Worm (Caenorhabditis elegans) whole organism, L4 larva: ENCODE data around the gene R11D1.4.

ENCODE experiments used
- F26F4.8 ChIP-seq: fragments of 200-800 bp; sonication (Bioruptor generic); conservative IDR thresholded peaks from 2 replicates; pipeline ENCODE4 v1.3.6; 2022; ENCODE audit warnings: missing genetic modification characterization, missing compliant biosample characterization
- F37D6.2 ChIP-seq: sonication (generic microtip); optimal IDR thresholded peaks from 2 replicates; lab custom pipeline; 2016; ENCODE audit warnings: mild to moderate bottlenecking, missing genetic modification characterization, missing compliant biosample characterization
- F49E8.2 ChIP-seq: sonication (generic microtip); optimal IDR thresholded peaks from 2 replicates; lab custom pipeline; 2016; ENCODE audit warnings: missing compliant biosample characterization, mild to moderate bottlenecking, missing genetic modification characterization, borderline replicate concordance
- Y105C5A.15 ChIP-seq: fragments of 200-800 bp; sonication (Bioruptor generic); IDR thresholded peaks from 2 replicates; pipeline ENCODE4 v1.3.6; 2022; ENCODE audit warnings: missing genetic modification characterization, missing compliant biosample characterization
- ZK337.2 ChIP-seq: fragments of 200-800 bp; sonication (Bioruptor generic); IDR thresholded peaks from 2 replicates; pipeline ENCODE4 v1.3.6; 2022; ENCODE audit warnings: missing genetic modification reagents, missing genetic modification characterization, missing compliant biosample characterization
- ZK546.5 ChIP-seq, 2 experiments: sonication (generic microtip); optimal IDR thresholded peaks; 2 replicates each; lab custom pipeline; 2017; ENCODE audit warnings: missing biosample characterization in 2 of 2, missing genetic modification characterization in 2 of 2
- attf-4 ChIP-seq: sonication (generic microtip); optimal IDR thresholded peaks from 3 replicates; lab custom pipeline; 2017; ENCODE audit warnings: missing biosample characterization, missing genetic modification characterization
- ceh-20 ChIP-seq: fragments of 200-800 bp; sonication (Bioruptor generic); IDR thresholded peaks from 2 replicates; pipeline ENCODE4 v1.3.6; 2022; ENCODE audit warnings: missing genetic modification reagents, missing genetic modification characterization, missing compliant biosample characterization
- ceh-32 ChIP-seq: sonication (generic microtip); optimal IDR thresholded peaks from 2 replicates; lab custom pipeline; 2016; ENCODE audit warnings: mild to moderate bottlenecking, missing genetic modification characterization, missing compliant biosample characterization; ENCODE audit not compliant: poor library complexity
- ceh-44 ChIP-seq: fragments of 200-800 bp; sonication (Bioruptor generic); IDR thresholded peaks from 2 replicates; pipeline ENCODE4 v1.3.6; 2022; ENCODE audit warnings: missing genetic modification reagents, missing genetic modification characterization, missing compliant biosample characterization
- ceh-62 ChIP-seq: sonication (generic microtip); optimal IDR thresholded peaks from 2 replicates; lab custom pipeline; 2017; ENCODE audit warnings: missing biosample characterization, missing genetic modification characterization
- ceh-82 ChIP-seq: sonication (generic microtip); optimal IDR thresholded peaks from 2 replicates; lab custom pipeline; 2017; ENCODE audit warnings: missing biosample characterization, missing genetic modification characterization
- ces-1 ChIP-seq: fragments of 150-350 bp; sonication (generic microtip); optimal IDR thresholded peaks from 4 replicates; lab custom pipeline; 2014; ENCODE audit warnings: missing biosample characterization, missing genetic modification reagents, missing genetic modification characterization
- daf-16 ChIP-seq, 3 experiments: sonication (generic microtip); optimal IDR thresholded peaks; 2 replicates each; lab custom pipeline; 2016 to 2017; ENCODE audit warnings: missing genetic modification characterization in 3 of 3, missing genetic modification reagents in 3 of 3, mild to moderate bottlenecking in 2 of 3, missing compliant biosample characterization in 2 of 3, missing biosample characterization in 1 of 3, moderate library complexity in 1 of 3
- daf-8 ChIP-seq: fragments of 200-800 bp; sonication (Bioruptor generic); IDR thresholded peaks from 2 replicates; pipeline ENCODE4 v1.3.6; 2022; ENCODE audit warnings: missing genetic modification characterization, missing compliant biosample characterization
- dmd-6 ChIP-seq: fragments of 200-800 bp; sonication (Bioruptor generic); IDR thresholded peaks from 2 replicates; pipeline ENCODE4 v1.3.6; 2022; ENCODE audit warnings: missing genetic modification reagents, missing genetic modification characterization, missing compliant biosample characterization
- dmd-8 ChIP-seq: fragments of 200-800 bp; sonication (Bioruptor generic); IDR thresholded peaks from 2 replicates; pipeline ENCODE4 v1.3.6; 2022; ENCODE audit warnings: missing genetic modification characterization, missing compliant biosample characterization
- fkh-10 ChIP-seq: fragments of 150-350 bp; optimal IDR thresholded peaks from 2 replicates; lab custom pipeline; 2014; ENCODE audit warnings: missing biosample characterization, missing genetic modification reagents, missing genetic modification characterization
- fos-1 ChIP-seq: fragments of 150-350 bp; optimal IDR thresholded peaks from 2 replicates; lab custom pipeline; 2014; ENCODE audit warnings: missing biosample characterization, missing genetic modification characterization
- hlh-11 ChIP-seq: fragments of 200-800 bp; sonication (Bioruptor generic); optimal IDR thresholded peaks from 2 replicates; lab custom pipeline; 2018; ENCODE audit warnings: mild to moderate bottlenecking, missing genetic modification characterization, missing compliant biosample characterization
- hmg-1.1 ChIP-seq: fragments of 200-800 bp; sonication (Bioruptor generic); IDR thresholded peaks from 2 replicates; pipeline ENCODE4 v1.3.6; 2022; ENCODE audit warnings: missing genetic modification reagents, missing genetic modification characterization, missing compliant biosample characterization
- jun-1 ChIP-seq: fragments of 150-350 bp; optimal IDR thresholded peaks from 2 replicates; lab custom pipeline; 2014; ENCODE audit warnings: missing biosample characterization, missing genetic modification reagents, missing genetic modification characterization
- lim-7 ChIP-seq: fragments of 200-800 bp; sonication (Bioruptor generic); IDR thresholded peaks from 2 replicates; pipeline ENCODE4 v1.3.6; 2022; ENCODE audit warnings: missing genetic modification characterization, missing compliant biosample characterization
- lin-1 ChIP-seq: fragments of 200-800 bp; sonication (Bioruptor generic); IDR thresholded peaks from 2 replicates; pipeline ENCODE4 v1.3.6; 2022; ENCODE audit warnings: missing genetic modification reagents, missing genetic modification characterization, missing compliant biosample characterization
- lin-39 ChIP-seq: fragments of 150-350 bp; optimal IDR thresholded peaks from 2 replicates; lab custom pipeline; 2014; ENCODE audit warnings: missing biosample characterization, missing genetic modification reagents, missing genetic modification characterization
- lsy-2 ChIP-seq, 2 experiments: fragments of 150-350 bp in 1 of 2; sonication (generic microtip) in 1 of 2; optimal IDR thresholded peaks; 2 replicates each; lab custom pipeline; 2014 to 2017; ENCODE audit warnings: missing biosample characterization in 2 of 2, missing genetic modification characterization in 2 of 2
- madf-5 ChIP-seq, 2 experiments: fragments of 200-800 bp; sonication (Bioruptor generic); IDR thresholded peaks; 2 replicates each; pipeline ENCODE4 v1.3.6; 2022; ENCODE audit warnings: missing compliant biosample characterization in 2 of 2, missing genetic modification characterization in 2 of 2
- mep-1 ChIP-seq: fragments of 150-350 bp; sonication (generic microtip); optimal IDR thresholded peaks from 3 replicates; lab custom pipeline; 2014; ENCODE audit warnings: missing biosample characterization, missing genetic modification characterization
- mxl-2 ChIP-seq: fragments of 200-800 bp; sonication (Bioruptor generic); conservative IDR thresholded peaks from 2 replicates; pipeline ENCODE4 v1.3.6; 2022; ENCODE audit warnings: missing genetic modification reagents, missing genetic modification characterization, missing compliant biosample characterization
- mxl-3 ChIP-seq: fragments of 200-800 bp; sonication (Bioruptor generic); optimal IDR thresholded peaks from 2 replicates; lab custom pipeline; 2018; ENCODE audit warnings: mild to moderate bottlenecking, missing genetic modification characterization, missing compliant biosample characterization
- nhr-111 ChIP-seq: fragments of 200-800 bp; sonication (Bioruptor generic); optimal IDR thresholded peaks from 2 replicates; lab custom pipeline; 2018; ENCODE audit warnings: mild to moderate bottlenecking, missing genetic modification characterization, missing compliant biosample characterization
- nhr-237 ChIP-seq: sonication (generic microtip); optimal IDR thresholded peaks from 2 replicates; lab custom pipeline; 2017; ENCODE audit warnings: missing biosample characterization, missing genetic modification characterization
- nhr-28 ChIP-seq: fragments of 150-350 bp; optimal IDR thresholded peaks from 2 replicates; lab custom pipeline; 2014; ENCODE audit warnings: missing biosample characterization, missing genetic modification characterization
- nhr-48 ChIP-seq: sonication (generic microtip); optimal IDR thresholded peaks from 2 replicates; lab custom pipeline; 2016; ENCODE audit warnings: mild to moderate bottlenecking, missing genetic modification characterization, missing compliant biosample characterization
- nhr-6 ChIP-seq: fragments of 150-350 bp; optimal IDR thresholded peaks from 2 replicates; lab custom pipeline; 2014; ENCODE audit warnings: missing biosample characterization, missing genetic modification characterization
- php-3 ChIP-seq: fragments of 200-800 bp; sonication (Bioruptor generic); IDR thresholded peaks from 2 replicates; pipeline ENCODE4 v1.3.6; 2022; ENCODE audit warnings: missing genetic modification reagents, missing genetic modification characterization, missing compliant biosample characterization
- pqm-1 ChIP-seq: sonication (generic microtip); optimal IDR thresholded peaks from 2 replicates; lab custom pipeline; 2017; ENCODE audit warnings: missing biosample characterization, missing genetic modification characterization
- rbr-2 ChIP-seq: sonication (generic microtip); optimal IDR thresholded peaks from 2 replicates; lab custom pipeline; 2016; ENCODE audit warnings: missing genotype, missing genetic modification characterization, missing compliant biosample characterization
- sdz-12 ChIP-seq: fragments of 200-800 bp; sonication (Bioruptor generic); optimal IDR thresholded peaks from 2 replicates; lab custom pipeline; 2018; ENCODE audit warnings: mild to moderate bottlenecking, missing genetic modification characterization, missing compliant biosample characterization
- set-16 ChIP-seq: fragments of 200-800 bp; sonication (Bioruptor generic); IDR thresholded peaks from 2 replicates; pipeline ENCODE4 v1.3.6; 2022; ENCODE audit warnings: missing genetic modification reagents, missing genetic modification characterization, missing compliant biosample characterization
- spr-1 ChIP-seq: sonication (generic microtip); optimal IDR thresholded peaks from 2 replicates; lab custom pipeline; 2016; ENCODE audit warnings: mild to moderate bottlenecking, missing genetic modification characterization, missing compliant biosample characterization
- tag-97 ChIP-seq: fragments of 200-800 bp; sonication (Bioruptor generic); IDR thresholded peaks from 2 replicates; pipeline ENCODE4 v1.3.6; 2022; ENCODE audit warnings: missing genetic modification characterization, missing compliant biosample characterization
- tra-1 ChIP-seq: fragments of 200-800 bp; sonication (Bioruptor generic); IDR thresholded peaks from 2 replicates; pipeline ENCODE4 v1.3.6; 2022; ENCODE audit warnings: missing genetic modification reagents, missing genetic modification characterization, missing compliant biosample characterization
- unc-130 ChIP-seq: sonication (generic microtip); optimal IDR thresholded peaks from 2 replicates; lab custom pipeline; 2016; ENCODE audit warnings: missing genetic modification reagents, missing genetic modification characterization, missing compliant biosample characterization
- unc-39 ChIP-seq: sonication (generic microtip); optimal IDR thresholded peaks from 2 replicates; lab custom pipeline; 2017; ENCODE audit warnings: missing biosample characterization, missing genetic modification characterization
- unc-62 ChIP-seq, 3 experiments: fragments of 150-350 bp in 1 of 3; sonication (generic microtip); optimal IDR thresholded peaks in 2 of 3; peaks in 1 of 3; 1 replicate in 1 of 3; 2 replicates in 2 of 3; lab custom pipeline; 2014 to 2017; ENCODE audit warnings: missing biosample characterization in 3 of 3, missing genetic modification characterization in 3 of 3, missing genetic modification reagents in 3 of 3, missing genotype in 1 of 3
- zfp-2 ChIP-seq: sonication (generic microtip); optimal IDR thresholded peaks from 2 replicates; lab custom pipeline; 2016; ENCODE audit warnings: mild to moderate bottlenecking, missing genetic modification characterization, missing compliant biosample characterization
- ztf-11 ChIP-seq: fragments of 150-350 bp; optimal IDR thresholded peaks from 2 replicates; lab custom pipeline; 2014; ENCODE audit warnings: missing biosample characterization, missing genetic modification characterization
- ztf-7 ChIP-seq: fragments of 150-350 bp; optimal IDR thresholded peaks from 2 replicates; lab custom pipeline; 2014; ENCODE audit warnings: missing biosample characterization, missing genetic modification characterization

Gene R11D1.4

DNA sequence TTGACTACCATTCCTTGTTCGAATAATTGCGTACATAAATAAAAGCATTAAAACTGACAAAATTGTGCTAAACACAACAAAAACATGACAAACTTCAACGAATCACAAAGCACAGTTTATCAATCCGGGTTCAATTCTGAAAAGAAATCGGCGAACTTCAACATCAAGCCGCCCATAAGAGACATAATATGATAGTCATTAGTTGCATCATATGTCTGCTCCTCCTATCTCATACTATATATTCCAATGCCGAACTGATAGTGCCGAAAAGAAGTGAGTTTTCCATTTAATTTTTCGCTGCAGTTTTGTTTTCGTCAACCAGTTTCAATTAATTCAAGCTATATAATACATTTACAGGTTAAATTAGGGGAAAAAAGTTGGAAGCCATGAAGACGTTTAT, 27.7 kb upstream of the R11D1.4 start, which contains the start of gene hrg-7 (continued):
- TF ChIP-seq nhr-237 (tag; lab: Kevin White, UChicago), result no peak
- no peak for TF ChIP-seq Y105C5A.15 (GFP tag; lab: Robert Waterston, UW)
- no peak for TF ChIP-seq rbr-2
- no peak for TF ChIP-seq tra-1 (GFP tag; lab: Robert Waterston, UW)
- no peak for TF ChIP-seq ceh-82 (tag; lab: Kevin White, UChicago)
- TF ChIP-seq daf-8 (GFP tag; lab: Robert Waterston, UW), result no peak
- no peak for TF ChIP-seq ZK337.2 (GFP tag; lab: Robert Waterston, UW)
- TF ChIP-seq ceh-20 (GFP tag; lab: Robert Waterston, UW), result no peak
- TF ChIP-seq ztf-11 (tag; lab: Kevin White, UChicago), result no peak
- no peak for TF ChIP-seq jun-1
- no peak for TF ChIP-seq mxl-2
- no peak for TF ChIP-seq ceh-32
- TF ChIP-seq daf-16 (GFP tag; optimal IDR thresholded peaks at IDR 0.05; lab: Kevin White, UChicago), result no peak
- TF ChIP-seq daf-16 (tag; optimal IDR thresholded peaks at IDR 0.05; lab: Kevin White, UChicago), result peak; percentile 63
- no peak for TF ChIP-seq set-16 (GFP tag; lab: Robert Waterston, UW)
- no peak for TF ChIP-seq ceh-62
- no peak for TF ChIP-seq ces-1 (GFP tag; lab: Kevin White, UChicago)
- no peak for TF ChIP-seq mxl-3 (GFP tag; lab: Kevin White, UChicago)
- no peak for TF ChIP-seq nhr-48 (tag; lab: Kevin White, UChicago)
- TF ChIP-seq lin-1 (GFP tag; lab: Robert Waterston, UW), result no peak
- TF ChIP-seq lsy-2 (tag; optimal IDR thresholded peaks at IDR 0.05; lab: Kevin White, UChicago), result peak in 1 of 2 experiments; percentile 10
- TF ChIP-seq hlh-11, result peak; percentile 51
- TF ChIP-seq ZK546.5 (tag; optimal IDR thresholded peaks at IDR 0.05; lab: Kevin White, UChicago), result no peak
- TF ChIP-seq ceh-44, result no peak
- no peak for TF ChIP-seq madf-5 (GFP tag; IDR thresholded peaks at IDR 0.05; lab: Robert Waterston, UW)
- peak; percentile 39; the same call in 1 of the 2 replicates for TF ChIP-seq dmd-6
- no peak for TF ChIP-seq nhr-111 (GFP tag; lab: Kevin White, UChicago)
- peak; percentile 10 for TF ChIP-seq mep-1 (tag; lab: Kevin White, UChicago)
- TF ChIP-seq F37D6.2, result no peak
- no peak for TF ChIP-seq sdz-12 (GFP tag; lab: Kevin White, UChicago)
- TF ChIP-seq zfp-2 (tag; lab: Kevin White, UChicago), result no peak
- no peak for TF ChIP-seq fkh-10 (GFP tag; lab: Kevin White, UChicago)
- TF ChIP-seq ztf-7, result peak; percentile 96
- no peak for TF ChIP-seq fos-1 (tag; lab: Kevin White, UChicago)
- TF ChIP-seq F49E8.2 (tag; lab: Kevin White, UChicago), result no peak
- no peak for TF ChIP-seq unc-39 (tag; lab: Kevin White, UChicago)
- peak; percentile 40 for TF ChIP-seq nhr-6 (tag; lab: Kevin White, UChicago)
- no peak for TF ChIP-seq lin-39 (tag; lab: Kevin White, UChicago)
- no peak for TF ChIP-seq hmg-1.1
- TF ChIP-seq dmd-8, result no peak
- TF ChIP-seq unc-130 (GFP tag; lab: Kevin White, UChicago), result no peak
- TF ChIP-seq attf-4 (tag; lab: Kevin White, UChicago), result no peak
- no peak for TF ChIP-seq php-3 (GFP tag; lab: Robert Waterston, UW)
- no peak for TF ChIP-seq spr-1
- TF ChIP-seq nhr-28, result peak; percentile 69
- peak; percentile 81 for TF ChIP-seq pqm-1 (tag; lab: Kevin White, UChicago)
- TF ChIP-seq lim-7 (GFP tag; lab: Robert Waterston, UW), result no peak
- no peak for TF ChIP-seq tag-97 (GFP tag; lab: Robert Waterston, UW)
- no peak for TF ChIP-seq F26F4.8 (GFP tag; lab: Robert Waterston, UW)
- no peak for TF ChIP-seq unc-62 (GFP tag; optimal IDR thresholded peaks at IDR 0.05 in 1 of 2; lab: Kevin White, UChicago)
- TF ChIP-seq unc-62 (tag; optimal IDR thresholded peaks at IDR 0.05; lab: Kevin White, UChicago), result no peak
